Fruit fly (Drosophila melanogaster) whole organism, prepupa: Measurements from ENCODE around the gene NimC2.

Source experiments
- CG10669 ChIP-seq: fragments of 200-800 bp; sonication (Bioruptor generic); optimal IDR thresholded peaks from 3 replicates; lab custom pipeline; 2018; ENCODE audit warnings: missing biosample characterization, mild to moderate bottlenecking, missing genetic modification characterization, moderate library complexity
- CG4318 ChIP-seq: fragments of 200-800 bp; sonication (Bioruptor generic); optimal IDR thresholded peaks from 3 replicates; lab custom pipeline; 2017; ENCODE audit warnings: missing biosample characterization, mild to moderate bottlenecking, missing genetic modification characterization
- Eip75B ChIP-seq: fragments of 200-800 bp; sonication (Bioruptor generic); optimal IDR thresholded peaks from 3 replicates; lab custom pipeline; 2016; ENCODE audit warnings: missing biosample characterization, missing genetic modification characterization
- Eip78C ChIP-seq: fragments of 200-800 bp; sonication (Bioruptor generic); peaks from one replicate; lab custom pipeline; 2016; ENCODE audit warnings: missing biosample characterization, missing genetic modification characterization
- Ets21C ChIP-seq: fragments of 200-800 bp; sonication (Bioruptor generic); optimal IDR thresholded peaks from 3 replicates; lab custom pipeline; 2016; ENCODE audit warnings: missing biosample characterization, missing genetic modification characterization
- Hr39 ChIP-seq: fragments of 200-800 bp; sonication (Bioruptor generic); optimal IDR thresholded peaks from 2 replicates; lab custom pipeline; 2016; ENCODE audit warnings: missing biosample characterization, missing genetic modification characterization
- Sox102F ChIP-seq: fragments of 200-800 bp; sonication (Bioruptor generic); optimal IDR thresholded peaks from 2 replicates; lab custom pipeline; 2016; ENCODE audit warnings: missing biosample characterization, mild to moderate bottlenecking, missing genetic modification characterization
- cyc ChIP-seq: fragments of 200-800 bp; sonication (Bioruptor generic); optimal IDR thresholded peaks from 3 replicates; lab custom pipeline; 2016; ENCODE audit warnings: missing biosample characterization, missing genetic modification characterization
- eg ChIP-seq: fragments of 200-800 bp; sonication (Bioruptor generic); IDR thresholded peaks from 3 replicates; pipeline ENCODE4 v1.3.6; 2022; ENCODE audit warnings: missing biosample characterization, missing genetic modification characterization
- fkh ChIP-seq: fragments of 200-800 bp; sonication (Bioruptor generic); optimal IDR thresholded peaks from 3 replicates; lab custom pipeline; 2017; ENCODE audit warnings: missing biosample characterization, mild to moderate bottlenecking, missing genetic modification characterization, moderate library complexity

dm6 chr2L:14020875-14021643, 41.1 kb downstream of the NimC2 start:
- TF ChIP-seq Eip78C (GFP tag; lab: Kevin White, UChicago) (peak; percentile 93), Hr39 (GFP tag; lab: Kevin White, UChicago) (peak; percentile 29), eg (GFP tag; lab: Robert Waterston, UW) (peak; percentile 82), fkh (GFP tag; lab: Kevin White, UChicago) (peak; percentile 55), CG4318 (GFP tag; lab: Kevin White, UChicago) (peak; percentile 49), Ets21C (peak; percentile 13), Eip75B (GFP tag; lab: Kevin White, UChicago) (no peak), CG10669 (GFP tag; lab: Kevin White, UChicago) (peak; percentile 49), Sox102F (GFP tag; lab: Kevin White, UChicago) (peak; percentile 76), cyc (peak; percentile 45)
